Worm (Caenorhabditis elegans): ENCODE measurements around the gene ehn-3.

- TF ChIP-seq snpc-4 (tag; optimal IDR thresholded peaks at IDR 0.05) (no peak), ham-2 (GFP tag; optimal IDR thresholded peaks at IDR 0.05) (no peak), pha-4 (tag; optimal IDR thresholded peaks at IDR 0.05) (no peak), nhr-237 (tag; optimal IDR thresholded peaks at IDR 0.05) (no peak), mab-5 (tag; optimal IDR thresholded peaks at IDR 0.05) (no peak), tbx-8 (GFP tag; optimal IDR thresholded peaks at IDR 0.05) (no peak), lin-13 (tag; optimal IDR thresholded peaks at IDR 0.05) (no peak), ceh-43 (GFP tag; optimal IDR thresholded peaks at IDR 0.05) (no peak), unc-39 (tag; optimal IDR thresholded peaks at IDR 0.05) (no peak), nhr-76 (tag; optimal IDR thresholded peaks at IDR 0.05) (no peak), lsy-2 (tag; optimal IDR thresholded peaks at IDR 0.05) (no peak), ztf-11 (tag; optimal IDR thresholded peaks at IDR 0.05) (no peak)
Measured at ce11 chrIV:5438705-5439104, 19.7 kb upstream of the ehn-3 start, which contains the start of gene mgl-3.
